Fruit fly (Drosophila melanogaster): ENCODE data around the gene OtopLa.
A peak's percentile ranks its signal among the peaks of the same experiment; 100 is the strongest.

OtopLa gene

DNA sequence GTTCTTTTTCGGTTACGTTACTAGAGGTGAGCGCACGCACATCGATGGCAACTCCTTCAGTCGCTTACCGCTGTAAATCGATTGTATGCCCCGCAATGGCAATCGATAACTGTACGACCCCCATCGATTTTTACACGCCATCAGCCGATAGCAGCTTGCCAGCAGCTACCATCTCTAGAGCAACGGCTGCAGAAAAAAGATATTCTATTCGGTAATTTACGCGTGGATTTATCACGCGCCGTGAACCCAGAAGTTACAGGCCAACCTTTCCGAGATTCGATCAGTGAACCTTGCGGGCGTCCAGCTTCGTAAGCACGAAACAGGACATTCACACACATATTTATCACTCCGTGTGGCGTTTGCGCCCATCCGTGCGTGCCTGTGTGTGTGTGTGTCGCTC lies 17.6 kb upstream of the OtopLa start, which contains the start of the genes Sirt4 and CG4119 (continued):
- no peak for TF ChIP-seq ATbp (GFP tag; optimal IDR thresholded peaks at IDR 0.05)
- peak; percentile 57 for TF ChIP-seq CG2120 (GFP tag; optimal IDR thresholded peaks at IDR 0.05)
- TF ChIP-seq usp (GFP tag; optimal IDR thresholded peaks at IDR 0.05), result no peak
- TF ChIP-seq CG12942 (GFP tag; optimal IDR thresholded peaks at IDR 0.05), result no peak
- no peak for TF ChIP-seq CG31224 (GFP tag; IDR thresholded peaks at IDR 0.05)
- no peak for TF ChIP-seq nau (GFP tag; optimal IDR thresholded peaks at IDR 0.05)
- peak; percentile 10 for TF ChIP-seq PHDP (tag; optimal IDR thresholded peaks at IDR 0.05)
- peak; percentile 47 for TF ChIP-seq lilli (GFP tag; optimal IDR thresholded peaks at IDR 0.05)
- TF ChIP-seq Sox100B (GFP tag; optimal IDR thresholded peaks at IDR 0.05), result no peak
- TF ChIP-seq CG7963 (GFP tag; IDR thresholded peaks at IDR 0.05; ENCODE audit: partially characterized antibody), result peak; percentile 98
- no peak for TF ChIP-seq tll (GFP tag; optimal IDR thresholded peaks at IDR 0.05)
- TF ChIP-seq CG12071 (GFP tag; optimal IDR thresholded peaks at IDR 0.05), result no peak
- peak; percentile 32 for TF ChIP-seq Dad (GFP tag; optimal IDR thresholded peaks at IDR 0.05)
- peak; percentile 51 for TF ChIP-seq ewg (GFP tag; optimal IDR thresholded peaks at IDR 0.05)
- no peak for TF ChIP-seq CG15601 (tag; optimal IDR thresholded peaks at IDR 0.05)
- no peak for TF ChIP-seq dmrt99B (tag; optimal IDR thresholded peaks at IDR 0.05)
- peak; percentile 92 for TF ChIP-seq unc-4 (GFP tag; IDR thresholded peaks at IDR 0.05; ENCODE audit: partially characterized antibody)
- no peak for TF ChIP-seq zf30C (GFP tag; optimal IDR thresholded peaks at IDR 0.05)
- TF ChIP-seq CG30403 (GFP tag; optimal IDR thresholded peaks at IDR 0.05), result peak; percentile 16
- no peak for TF ChIP-seq luna (GFP tag; optimal IDR thresholded peaks at IDR 0.05)
- peak in 1 of 2 experiments; percentile 80 for TF ChIP-seq Pdp1 (GFP tag; optimal IDR thresholded peaks at IDR 0.05)
- no peak for TF ChIP-seq CG8765 (GFP tag; IDR thresholded peaks at IDR 0.05)
- no peak for TF ChIP-seq D19A (tag; optimal IDR thresholded peaks at IDR 0.05)
- TF ChIP-seq Dp (GFP tag; optimal IDR thresholded peaks at IDR 0.05), result peak; percentile 52
- peak; percentile 2 for TF ChIP-seq CG18011 (GFP tag; optimal IDR thresholded peaks at IDR 0.05)
- no peak for TF ChIP-seq cwo (GFP tag; optimal IDR thresholded peaks at IDR 0.05)
- TF ChIP-seq Hr3 (GFP tag; optimal IDR thresholded peaks at IDR 0.05), result no peak
- peak; percentile 15 for TF ChIP-seq twi (tag; optimal IDR thresholded peaks at IDR 0.05)
- TF ChIP-seq GATAe (GFP tag; conservative IDR thresholded peaks at IDR 0.05), result no peak
- TF ChIP-seq odd (GFP tag; optimal IDR thresholded peaks at IDR 0.05), result no peak
- TF ChIP-seq Dip3 (GFP tag; optimal IDR thresholded peaks at IDR 0.05), result peak; percentile 12
- no peak for TF ChIP-seq CG5245 (GFP tag; optimal IDR thresholded peaks at IDR 0.05)
- peak; percentile 95 for TF ChIP-seq knrl (GFP tag; IDR thresholded peaks at IDR 0.05; ENCODE audit: partially characterized antibody)
- peak; percentile 9 for TF ChIP-seq Dek (tag; optimal IDR thresholded peaks at IDR 0.05)
- TF ChIP-seq stc (GFP tag; IDR thresholded peaks at IDR 0.05), result no peak
- TF ChIP-seq Hr39 (optimal IDR thresholded peaks at IDR 0.05), result no peak
- no peak for TF ChIP-seq CG8944 (GFP tag; optimal IDR thresholded peaks at IDR 0.05)
- peak; percentile 18 for TF ChIP-seq Jarid2 (GFP tag; optimal IDR thresholded peaks at IDR 0.05)
- TF ChIP-seq CG17568 (GFP tag; optimal IDR thresholded peaks at IDR 0.05), result no peak
- peak; percentile 16 for TF ChIP-seq CG3995 (GFP tag; optimal IDR thresholded peaks at IDR 0.05)
- peak; percentile 15 for TF ChIP-seq Mad (GFP tag; optimal IDR thresholded peaks at IDR 0.05)
- no peak for TF ChIP-seq CG9876 (GFP tag; optimal IDR thresholded peaks at IDR 0.05)
- TF ChIP-seq CG1792 (GFP tag; optimal IDR thresholded peaks at IDR 0.05), result peak; percentile 12
- TF ChIP-seq CG15011 (GFP tag; optimal IDR thresholded peaks at IDR 0.05), result no peak
- TF ChIP-seq Optix (GFP tag; IDR thresholded peaks at IDR 0.05), result no peak
- no peak for TF ChIP-seq gt (GFP tag; IDR thresholded peaks at IDR 0.05)
- no peak for TF ChIP-seq CG32772 (GFP tag; IDR thresholded peaks at IDR 0.05)
- no peak for TF ChIP-seq ind (GFP tag; optimal IDR thresholded peaks at IDR 0.05)
- no peak for TF ChIP-seq CG10147 (GFP tag; optimal IDR thresholded peaks at IDR 0.05)
- TF ChIP-seq Side (GFP tag; optimal IDR thresholded peaks at IDR 0.05), result peak; percentile 16
- TF ChIP-seq CG4854 (GFP tag; optimal IDR thresholded peaks at IDR 0.05), result no peak
